Worm (Caenorhabditis elegans) whole organism, young adult: ENCODE data around the gene taf-9.

Experiments used
- B0019.2 ChIP-seq: fragments of 200-800 bp; sonication (Bioruptor generic); conservative IDR thresholded peaks from 2 replicates; pipeline ENCODE4 v1.3.6; 2022; ENCODE audit warnings: missing genetic modification reagents, missing genetic modification characterization, missing compliant biosample characterization
- B0035.1 ChIP-seq: sonication (generic microtip); optimal IDR thresholded peaks from 2 replicates; lab custom pipeline; 2016; ENCODE audit warnings: missing genetic modification characterization, mild to moderate bottlenecking, missing compliant biosample characterization, missing genotype, missing genetic modification reagents
- C17E4.6 ChIP-seq: fragments of 200-800 bp; sonication (Bioruptor generic); IDR thresholded peaks from 2 replicates; pipeline ENCODE4 v1.3.6; 2022; ENCODE audit warnings: missing genetic modification reagents, missing genetic modification characterization, missing compliant biosample characterization
- D2030.7 ChIP-seq: fragments of 200-800 bp; sonication (Bioruptor generic); IDR thresholded peaks from 2 replicates; pipeline ENCODE4 v1.3.6; 2022; ENCODE audit warnings: missing genetic modification reagents, missing genetic modification characterization, missing compliant biosample characterization
- F23B12.7 ChIP-seq: sonication (generic microtip); optimal IDR thresholded peaks from 2 replicates; lab custom pipeline; 2017; ENCODE audit warnings: missing genetic modification characterization, mild to moderate bottlenecking, missing compliant biosample characterization, antibody characterized with exemption, moderate library complexity; ENCODE audit not compliant: insufficient read depth
- F33H1.4 ChIP-seq: fragments of 200-800 bp; sonication (Bioruptor generic); IDR thresholded peaks from 2 replicates; pipeline ENCODE4 v1.3.6; 2022; ENCODE audit warnings: missing genetic modification reagents, missing genetic modification characterization, missing compliant biosample characterization
- F37B4.10 ChIP-seq: fragments of 200-800 bp; sonication (Bioruptor generic); IDR thresholded peaks from 2 replicates; pipeline ENCODE4 v1.3.6; 2022; ENCODE audit warnings: missing genetic modification characterization, missing compliant biosample characterization
- F49E8.2 ChIP-seq: sonication (generic microtip); optimal IDR thresholded peaks from 3 replicates; lab custom pipeline; 2017; ENCODE audit warnings: missing genetic modification characterization, mild to moderate bottlenecking, missing compliant biosample characterization, antibody characterized with exemption, moderate library complexity; ENCODE audit not compliant: insufficient read depth
- F52B5.7 ChIP-seq: sonication (generic microtip); optimal IDR thresholded peaks from 2 replicates; lab custom pipeline; 2016; ENCODE audit warnings: mild to moderate bottlenecking, missing genetic modification characterization, missing compliant biosample characterization
- F55B11.4 ChIP-seq: sonication (generic microtip); optimal IDR thresholded peaks from 2 replicates; lab custom pipeline; 2016; ENCODE audit warnings: missing compliant biosample characterization, missing genetic modification characterization, borderline replicate concordance; ENCODE audit not compliant: insufficient read depth
- Y53F4B.3 ChIP-seq: fragments of 200-800 bp; sonication (Bioruptor generic); IDR thresholded peaks from 2 replicates; pipeline ENCODE4 v1.3.6; 2022; ENCODE audit warnings: missing genetic modification reagents, missing genetic modification characterization, missing compliant biosample characterization
- Y53G8AR.9 ChIP-seq: fragments of 200-800 bp; sonication (Bioruptor generic); conservative IDR thresholded peaks from 2 replicates; pipeline ENCODE4 v1.3.6; 2022; ENCODE audit warnings: missing genetic modification reagents, missing genetic modification characterization, missing compliant biosample characterization
- Y95B8A.8 ChIP-seq: fragments of 200-800 bp; sonication (Bioruptor generic); IDR thresholded peaks from 2 replicates; pipeline ENCODE4 v1.3.6; 2022; ENCODE audit warnings: missing genetic modification reagents, missing genetic modification characterization, missing compliant biosample characterization
- ZK185.1 ChIP-seq: sonication (generic microtip); optimal IDR thresholded peaks from 2 replicates; lab custom pipeline; 2016; ENCODE audit warnings: mild to moderate bottlenecking, missing genetic modification characterization, missing compliant biosample characterization; ENCODE audit not compliant: poor library complexity, severe bottlenecking
- aptf-2 ChIP-seq: fragments of 200-800 bp; sonication (Bioruptor generic); conservative IDR thresholded peaks from 2 replicates; pipeline ENCODE4 v1.3.6; 2022; ENCODE audit warnings: missing genetic modification reagents, missing genetic modification characterization, missing compliant biosample characterization
- bed-2 ChIP-seq: fragments of 200-800 bp; sonication (Bioruptor generic); IDR thresholded peaks from 2 replicates; pipeline ENCODE4 v1.3.6; 2022; ENCODE audit warnings: missing genetic modification reagents, missing genetic modification characterization, missing compliant biosample characterization
- cebp-1 ChIP-seq, 2 experiments: fragments of 200-800 bp in 1 of 2; sonication (Bioruptor generic) in 1 of 2; sonication (generic microtip) in 1 of 2; IDR thresholded peaks in 1 of 2; optimal IDR thresholded peaks in 1 of 2; 2 replicates each; pipeline versions ENCODE4 v1.3.6 to Lab custom; 2017 to 2022; ENCODE audit warnings: missing compliant biosample characterization in 2 of 2, missing genetic modification characterization in 2 of 2, mild to moderate bottlenecking in 1 of 2, missing genetic modification reagents in 1 of 2, moderate library complexity in 1 of 2
- ceh-40 ChIP-seq: fragments of 200-800 bp; sonication (Bioruptor generic); IDR thresholded peaks from 2 replicates; pipeline ENCODE4 v1.3.6; 2022; ENCODE audit warnings: missing genetic modification characterization, missing compliant biosample characterization
- ceh-79 ChIP-seq: sonication (generic microtip); optimal IDR thresholded peaks from 2 replicates; lab custom pipeline; 2017; ENCODE audit warnings: mild to moderate bottlenecking, missing genetic modification characterization, missing compliant biosample characterization
- dpff-1 ChIP-seq: sonication (generic microtip); optimal IDR thresholded peaks from 2 replicates; lab custom pipeline; 2017; ENCODE audit warnings: mild to moderate bottlenecking, missing genetic modification characterization, missing compliant biosample characterization
- dpl-1 ChIP-seq: fragments of 150-350 bp; optimal IDR thresholded peaks from 2 replicates; lab custom pipeline; 2014; ENCODE audit warnings: missing biosample characterization, missing genetic modification reagents, missing genetic modification characterization
- egl-44 ChIP-seq: fragments of 200-800 bp; sonication (Bioruptor generic); IDR thresholded peaks from 2 replicates; pipeline ENCODE4 v1.3.6; 2022; ENCODE audit warnings: missing genetic modification reagents, missing genetic modification characterization, missing compliant biosample characterization
- egrh-3 ChIP-seq: fragments of 200-800 bp; sonication (Bioruptor generic); IDR thresholded peaks from 2 replicates; pipeline ENCODE4 v1.3.6; 2022; ENCODE audit warnings: missing genetic modification reagents, missing genetic modification characterization, missing compliant biosample characterization
- ekl-4 ChIP-seq: fragments of 200-800 bp; sonication (Bioruptor generic); IDR thresholded peaks from 2 replicates; pipeline ENCODE4 v1.3.6; 2022; ENCODE audit warnings: missing genetic modification reagents, missing genetic modification characterization, missing compliant biosample characterization
- gei-17 ChIP-seq: fragments of 200-800 bp; sonication (Bioruptor generic); optimal IDR thresholded peaks from 2 replicates; lab custom pipeline; 2018; ENCODE audit warnings: mild to moderate bottlenecking, missing genetic modification characterization, missing compliant biosample characterization
- him-1 ChIP-seq: sonication (generic microtip); optimal IDR thresholded peaks from 2 replicates; lab custom pipeline; 2016; ENCODE audit warnings: missing genotype, missing genetic modification reagents, missing genetic modification characterization, missing compliant biosample characterization
- hrde-1 ChIP-seq: sonication (generic microtip); optimal IDR thresholded peaks from 2 replicates; lab custom pipeline; 2016; ENCODE audit warnings: missing genetic modification characterization, mild to moderate bottlenecking, missing compliant biosample characterization, moderate library complexity, missing genotype, missing genetic modification reagents, borderline replicate concordance
- lag-1 ChIP-seq: fragments of 200-800 bp; sonication (Bioruptor generic); IDR thresholded peaks from 2 replicates; pipeline ENCODE4 v1.3.6; 2022; ENCODE audit warnings: missing genetic modification reagents, missing genetic modification characterization, missing compliant biosample characterization
- let-607 ChIP-seq, 2 experiments: fragments of 200-800 bp in 1 of 2; sonication (Bioruptor generic) in 1 of 2; sonication (generic microtip) in 1 of 2; optimal IDR thresholded peaks; 2 replicates each; lab custom pipeline; 2016 to 2018; ENCODE audit warnings: mild to moderate bottlenecking in 2 of 2, missing compliant biosample characterization in 2 of 2, missing genetic modification characterization in 2 of 2, moderate library complexity in 2 of 2, missing genotype in 1 of 2
- lin-35 ChIP-seq, 3 experiments: fragments of 150-350 bp in 2 of 3; sonication (generic microtip) in 1 of 3; optimal IDR thresholded peaks; 2 replicates each; lab custom pipeline; 2014 to 2018; ENCODE audit warnings: missing biosample characterization in 3 of 3, missing genetic modification characterization in 3 of 3, missing genetic modification reagents in 3 of 3
- mcd-1 ChIP-seq: fragments of 200-800 bp; sonication (Bioruptor generic); IDR thresholded peaks from 2 replicates; pipeline ENCODE4 v1.3.6; 2022; ENCODE audit warnings: missing genetic modification reagents, missing genetic modification characterization, missing compliant biosample characterization
- mel-28 ChIP-seq: sonication (generic microtip); optimal IDR thresholded peaks from 2 replicates; lab custom pipeline; 2016; ENCODE audit warnings: borderline replicate concordance, mild to moderate bottlenecking, missing genetic modification characterization, missing compliant biosample characterization
- nfya-2 ChIP-seq: fragments of 200-800 bp; sonication (Bioruptor generic); IDR thresholded peaks from 2 replicates; pipeline ENCODE4 v1.3.6; 2022; ENCODE audit warnings: missing genetic modification reagents, missing genetic modification characterization, missing compliant biosample characterization
- nfyb-1 ChIP-seq: fragments of 200-800 bp; sonication (Bioruptor generic); IDR thresholded peaks from 2 replicates; pipeline ENCODE4 v1.3.6; 2022; ENCODE audit warnings: missing genetic modification reagents, missing genetic modification characterization, missing compliant biosample characterization
- nhr-120 ChIP-seq: fragments of 200-800 bp; sonication (Bioruptor generic); IDR thresholded peaks from 2 replicates; pipeline ENCODE4 v1.3.6; 2022; ENCODE audit warnings: missing genetic modification characterization, missing compliant biosample characterization
- pbrm-1 ChIP-seq: fragments of 200-800 bp; sonication (Bioruptor generic); IDR thresholded peaks from 2 replicates; pipeline ENCODE4 v1.3.6; 2022; ENCODE audit warnings: missing genetic modification reagents, missing genetic modification characterization, missing compliant biosample characterization
- rec-8 ChIP-seq, 2 experiments: sonication (generic microtip); optimal IDR thresholded peaks; 2 replicates each; lab custom pipeline; 2016; ENCODE audit warnings: mild to moderate bottlenecking in 2 of 2, missing genetic modification characterization in 2 of 2, missing genetic modification reagents in 2 of 2, missing genotype in 2 of 2, missing biosample characterization in 1 of 2, missing compliant biosample characterization in 1 of 2, moderate library complexity in 1 of 2
- repo-1 ChIP-seq: sonication (generic microtip); optimal IDR thresholded peaks from 2 replicates; lab custom pipeline; 2017; ENCODE audit warnings: mild to moderate bottlenecking, missing genetic modification characterization, missing compliant biosample characterization
- rpc-1 ChIP-seq, 2 experiments: fragments of 150-350 bp in 1 of 2; sonication (generic microtip) in 1 of 2; optimal IDR thresholded peaks; 2 replicates each; lab custom pipeline; 2014 to 2018; ENCODE audit warnings: missing biosample characterization in 1 of 2, missing genetic modification characterization in 1 of 2, missing genetic modification reagents in 1 of 2, missing genotype in 1 of 2
- sdz-38 ChIP-seq: sonication (generic microtip); optimal IDR thresholded peaks from 2 replicates; lab custom pipeline; 2016; ENCODE audit warnings: missing genotype, missing genetic modification characterization, missing compliant biosample characterization
- sptf-2 ChIP-seq: fragments of 200-800 bp; sonication (Bioruptor generic); optimal IDR thresholded peaks from 2 replicates; lab custom pipeline; 2018; ENCODE audit warnings: mild to moderate bottlenecking, missing genetic modification characterization, missing compliant biosample characterization
- unc-130 ChIP-seq: sonication (generic microtip); optimal IDR thresholded peaks from 2 replicates; lab custom pipeline; 2016; ENCODE audit warnings: missing genetic modification reagents, missing genetic modification characterization, missing compliant biosample characterization
- ztf-18 ChIP-seq: sonication (generic microtip); optimal IDR thresholded peaks from 2 replicates; lab custom pipeline; 2016; ENCODE audit warnings: missing genotype, mild to moderate bottlenecking, missing genetic modification characterization, missing compliant biosample characterization
- ztf-6 ChIP-seq: fragments of 200-800 bp; sonication (Bioruptor generic); IDR thresholded peaks from 2 replicates; pipeline ENCODE4 v1.3.6; 2022; ENCODE audit warnings: missing genetic modification reagents, missing genetic modification characterization, missing compliant biosample characterization

taf-9 gene

ce11 chrIII:13625650-13626430 is 1.8 kb downstream of the taf-9 start (continued):
- TF ChIP-seq F33H1.4 (GFP tag; lab: Robert Waterston, UW) (0 out of 2 replicates have a peak, but pooled peaks have one; percentile 7), pbrm-1 (0 out of 2 replicates have a peak, but pooled peaks have one; percentile 35), him-1 (no peak), ceh-40 (GFP tag; lab: Robert Waterston, UW) (no peak), repo-1 (peak; percentile 11), unc-130 (no peak), F52B5.7 (tag; lab: Kevin White, UChicago) (peak; percentile 6), B0019.2 (GFP tag; lab: Robert Waterston, UW) (no peak), dpl-1 (GFP tag; lab: Kevin White, UChicago) (no peak), B0035.1 (no peak), dpff-1 (tag; lab: Kevin White, UChicago) (no peak), hrde-1 (tag; lab: Kevin White, UChicago) (peak; percentile 28), ztf-18 (tag; lab: Kevin White, UChicago) (no peak), nfya-2 (GFP tag; lab: Robert Waterston, UW) (peak; percentile 68; the same call in 1 of the 2 replicates), nhr-120 (GFP tag; lab: Robert Waterston, UW) (no peak), ceh-79 (no peak), C17E4.6 (GFP tag; lab: Robert Waterston, UW) (no peak), mel-28 (tag; lab: Kevin White, UChicago) (no peak), lin-35 (GFP tag; optimal IDR thresholded peaks at IDR 0.05; lab: Kevin White, UChicago) (no peak), Y53F4B.3 (GFP tag; lab: Robert Waterston, UW) (no peak), gei-17 (no peak), ztf-6 (GFP tag; lab: Robert Waterston, UW) (no peak), aptf-2 (GFP tag; lab: Robert Waterston, UW) (no peak), Y95B8A.8 (peak; percentile 57), egrh-3 (0 out of 2 replicates have a peak, but pooled peaks have one; percentile 12), F37B4.10 (GFP tag; lab: Robert Waterston, UW) (no peak), Y53G8AR.9 (GFP tag; lab: Robert Waterston, UW) (peak; percentile 77; the same call in 1 of the 2 replicates), bed-2 (no peak), ZK185.1 (tag; lab: Kevin White, UChicago) (peak; percentile 37), F55B11.4 (tag; lab: Kevin White, UChicago) (no peak), cebp-1 (GFP tag; IDR thresholded peaks at IDR 0.05; lab: Robert Waterston, UW) (0 out of 2 replicates have a peak, but pooled peaks have one; percentile 7), cebp-1 (tag; optimal IDR thresholded peaks at IDR 0.05; lab: Kevin White, UChicago) (peak; percentile 53), D2030.7 (GFP tag; lab: Robert Waterston, UW) (peak; percentile 22; the same call in 1 of the 2 replicates), ekl-4 (GFP tag; lab: Robert Waterston, UW) (peak; percentile 17; the same call in 1 of the 2 replicates), F23B12.7 (no peak), let-607 (tag; optimal IDR thresholded peaks at IDR 0.05; lab: Kevin White, UChicago) (no peak), egl-44 (GFP tag; lab: Robert Waterston, UW) (peak; percentile 34; the same call in 1 of the 2 replicates), mcd-1 (GFP tag; lab: Robert Waterston, UW) (peak; percentile 46), sptf-2 (GFP tag; lab: Kevin White, UChicago) (no peak), F49E8.2 (no peak), sdz-38 (tag; lab: Kevin White, UChicago) (no peak), rec-8 (tag; optimal IDR thresholded peaks at IDR 0.05; lab: Kevin White, UChicago) (no peak), lag-1 (no peak), rpc-1 (optimal IDR thresholded peaks at IDR 0.05; lab: Kevin White, UChicago) (no peak), rpc-1 (tag; optimal IDR thresholded peaks at IDR 0.05; lab: Kevin White, UChicago) (no peak), nfyb-1 (peak; percentile 64; the same call in 1 of the 2 replicates)
